Fruit fly (Drosophila melanogaster) whole organism, prepupa: ENCODE measurements around the gene RhoGAP100F.

Experiments
- Blimp-1 ChIP-seq: fragments of 200-800 bp; sonication (Bioruptor generic); optimal IDR thresholded peaks from 3 replicates; lab custom pipeline; 2017; ENCODE audit warnings: missing biosample characterization, missing genetic modification characterization, mild to moderate bottlenecking, moderate library complexity, missing genetic modification reagents
- CG10669 ChIP-seq: fragments of 200-800 bp; sonication (Bioruptor generic); optimal IDR thresholded peaks from 3 replicates; lab custom pipeline; 2018; ENCODE audit warnings: missing biosample characterization, mild to moderate bottlenecking, missing genetic modification characterization, moderate library complexity
- CG11294 ChIP-seq: fragments of 200-800 bp; sonication (Bioruptor generic); IDR thresholded peaks from 2 replicates; pipeline ENCODE4 v1.3.6; 2022; ENCODE audit warnings: missing biosample characterization, missing genetic modification characterization
- CG11762 ChIP-seq: fragments of 200-800 bp; sonication (Bioruptor generic); optimal IDR thresholded peaks from 3 replicates; lab custom pipeline; 2016; ENCODE audit warnings: missing biosample characterization, missing genetic modification characterization; ENCODE audit not compliant: insufficient read depth
- CG11902 ChIP-seq: fragments of 200-800 bp; sonication (Bioruptor generic); optimal IDR thresholded peaks from 3 replicates; lab custom pipeline; 2016; ENCODE audit warnings: missing biosample characterization, missing genetic modification characterization
- CG15336 ChIP-seq: fragments of 200-800 bp; sonication (Bioruptor generic); IDR thresholded peaks from 2 replicates; pipeline ENCODE4 v1.3.6; 2022; ENCODE audit warnings: missing biosample characterization, missing genetic modification characterization
- CG16779 ChIP-seq: fragments of 200-800 bp; sonication (Bioruptor generic); optimal IDR thresholded peaks from 3 replicates; lab custom pipeline; 2017; ENCODE audit warnings: missing biosample characterization, mild to moderate bottlenecking, missing genetic modification characterization
- CG3032 ChIP-seq: fragments of 200-800 bp; optimal IDR thresholded peaks from 2 replicates; lab custom pipeline; 2019; ENCODE audit warnings: missing biosample characterization, mild to moderate bottlenecking, missing genetic modification characterization, moderate library complexity
- CG31627 ChIP-seq: fragments of 200-800 bp; sonication (Bioruptor generic); optimal IDR thresholded peaks from 3 replicates; lab custom pipeline; 2016; ENCODE audit warnings: missing biosample characterization, missing genetic modification characterization
- CG32006 ChIP-seq: fragments of 200-800 bp; sonication (Bioruptor generic); optimal IDR thresholded peaks from 3 replicates; lab custom pipeline; 2017; ENCODE audit warnings: missing biosample characterization, mild to moderate bottlenecking, missing genetic modification characterization
- CG34406 ChIP-seq: fragments of 200-800 bp; sonication (Bioruptor generic); optimal IDR thresholded peaks from 3 replicates; lab custom pipeline; 2016; ENCODE audit warnings: missing biosample characterization, missing genetic modification characterization
- CG3919 ChIP-seq: fragments of 200-800 bp; sonication (Bioruptor generic); optimal IDR thresholded peaks from 3 replicates; lab custom pipeline; 2016; ENCODE audit warnings: missing biosample characterization, missing genetic modification characterization
- CG4318 ChIP-seq: fragments of 200-800 bp; sonication (Bioruptor generic); optimal IDR thresholded peaks from 3 replicates; lab custom pipeline; 2017; ENCODE audit warnings: missing biosample characterization, mild to moderate bottlenecking, missing genetic modification characterization
- CG6163 ChIP-seq: fragments of 200-800 bp; sonication (Bioruptor generic); IDR thresholded peaks from 3 replicates; pipeline ENCODE4 v1.3.6; 2022; ENCODE audit warnings: missing biosample characterization, missing genetic modification characterization
- CG6276 ChIP-seq: fragments of 200-800 bp; sonication (Bioruptor generic); optimal IDR thresholded peaks from 2 replicates; lab custom pipeline; 2017; ENCODE audit warnings: missing biosample characterization, mild to moderate bottlenecking, missing genetic modification characterization
- CG6792 ChIP-seq: fragments of 200-800 bp; sonication (Bioruptor generic); optimal IDR thresholded peaks from 3 replicates; lab custom pipeline; 2016; ENCODE audit warnings: missing biosample characterization, missing genetic modification characterization
- CG6808 ChIP-seq: fragments of 200-800 bp; sonication (Bioruptor generic); optimal IDR thresholded peaks from 3 replicates; lab custom pipeline; 2017; ENCODE audit warnings: missing biosample characterization, missing genetic modification characterization, mild to moderate bottlenecking, moderate library complexity, missing genetic modification reagents
- CG6854 ChIP-seq: fragments of 200-800 bp; sonication (Bioruptor generic); optimal IDR thresholded peaks from 2 replicates; lab custom pipeline; 2017; ENCODE audit warnings: missing biosample characterization, mild to moderate bottlenecking, missing genetic modification characterization
- CG7368 ChIP-seq: fragments of 200-800 bp; sonication (Bioruptor generic); optimal IDR thresholded peaks from 3 replicates; lab custom pipeline; 2016; ENCODE audit warnings: missing biosample characterization, missing genetic modification characterization
- CG8119 ChIP-seq: fragments of 200-800 bp; sonication (Bioruptor generic); IDR thresholded peaks from 3 replicates; pipeline ENCODE4 v1.3.6; 2022; ENCODE audit warnings: missing biosample characterization, missing genetic modification characterization
- CG8632 ChIP-seq: fragments of 200-800 bp; sonication (Bioruptor generic); optimal IDR thresholded peaks from 3 replicates; lab custom pipeline; 2016; ENCODE audit warnings: missing biosample characterization, missing genetic modification characterization
- Eip75B ChIP-seq: fragments of 200-800 bp; sonication (Bioruptor generic); optimal IDR thresholded peaks from 3 replicates; lab custom pipeline; 2016; ENCODE audit warnings: missing biosample characterization, missing genetic modification characterization
- Eip78C ChIP-seq: fragments of 200-800 bp; sonication (Bioruptor generic); peaks from one replicate; lab custom pipeline; 2016; ENCODE audit warnings: missing biosample characterization, missing genetic modification characterization
- Eip93F ChIP-seq: fragments of 200-800 bp; sonication (Bioruptor generic); optimal IDR thresholded peaks from 2 replicates; lab custom pipeline; 2016; ENCODE audit warnings: missing biosample characterization, mild to moderate bottlenecking, missing genetic modification characterization
- Ets21C ChIP-seq: fragments of 200-800 bp; sonication (Bioruptor generic); optimal IDR thresholded peaks from 3 replicates; lab custom pipeline; 2016; ENCODE audit warnings: missing biosample characterization, missing genetic modification characterization
- Ets96B ChIP-seq: fragments of 200-800 bp; optimal IDR thresholded peaks from 2 replicates; lab custom pipeline; 2019; ENCODE audit warnings: missing biosample characterization, mild to moderate bottlenecking, missing genetic modification characterization, moderate library complexity
- Hr38 ChIP-seq: sonication (Bioruptor generic); optimal IDR thresholded peaks from 2 replicates; lab custom pipeline; 2016; ENCODE audit warnings: missing biosample characterization, missing genetic modification characterization
- Hr39 ChIP-seq: fragments of 200-800 bp; sonication (Bioruptor generic); optimal IDR thresholded peaks from 2 replicates; lab custom pipeline; 2016; ENCODE audit warnings: missing biosample characterization, missing genetic modification characterization
- Hr4 ChIP-seq: fragments of 200-800 bp; sonication (Bioruptor generic); optimal IDR thresholded peaks from 3 replicates; lab custom pipeline; 2016; ENCODE audit warnings: missing biosample characterization, missing genetic modification characterization
- Lpt ChIP-seq: fragments of 200-800 bp; sonication (Bioruptor generic); optimal IDR thresholded peaks from 3 replicates; lab custom pipeline; 2016; ENCODE audit warnings: missing biosample characterization, missing genetic modification characterization
- Met ChIP-seq: fragments of 200-800 bp; sonication (Bioruptor generic); optimal IDR thresholded peaks from 3 replicates; lab custom pipeline; 2016; ENCODE audit warnings: missing biosample characterization, missing genetic modification characterization
- OdsH ChIP-seq: fragments of 200-800 bp; sonication (Bioruptor generic); optimal IDR thresholded peaks from 3 replicates; lab custom pipeline; 2016; ENCODE audit warnings: missing biosample characterization, missing genetic modification characterization
- Smox ChIP-seq: fragments of 200-800 bp; sonication (Bioruptor generic); optimal IDR thresholded peaks from 3 replicates; lab custom pipeline; 2016; ENCODE audit warnings: missing biosample characterization, missing genetic modification characterization
- Sox14 ChIP-seq: fragments of 200-800 bp; sonication (Bioruptor generic); optimal IDR thresholded peaks from 3 replicates; lab custom pipeline; 2016; ENCODE audit warnings: missing biosample characterization, missing genetic modification characterization
- Sox15 ChIP-seq: fragments of 200-800 bp; sonication (Bioruptor generic); optimal IDR thresholded peaks from 3 replicates; lab custom pipeline; 2016; ENCODE audit warnings: missing biosample characterization, missing genetic modification characterization
- achi ChIP-seq: fragments of 200-800 bp; sonication (Bioruptor generic); optimal IDR thresholded peaks from 3 replicates; lab custom pipeline; 2016; ENCODE audit warnings: missing biosample characterization, missing genetic modification characterization
- acj6 ChIP-seq: fragments of 200-800 bp; sonication (Bioruptor generic); optimal IDR thresholded peaks from 3 replicates; lab custom pipeline; 2016; ENCODE audit warnings: missing biosample characterization, missing genetic modification characterization
- cyc ChIP-seq: fragments of 200-800 bp; sonication (Bioruptor generic); optimal IDR thresholded peaks from 3 replicates; lab custom pipeline; 2016; ENCODE audit warnings: missing biosample characterization, missing genetic modification characterization
- dac ChIP-seq: fragments of 200-800 bp; sonication (Bioruptor generic); optimal IDR thresholded peaks from 2 replicates; lab custom pipeline; 2017; ENCODE audit warnings: missing biosample characterization, mild to moderate bottlenecking, missing genetic modification characterization
- eg ChIP-seq: fragments of 200-800 bp; sonication (Bioruptor generic); IDR thresholded peaks from 3 replicates; pipeline ENCODE4 v1.3.6; 2022; ENCODE audit warnings: missing biosample characterization, missing genetic modification characterization
- esn ChIP-seq: fragments of 200-800 bp; sonication (Bioruptor generic); optimal IDR thresholded peaks from 2 replicates; lab custom pipeline; 2016; ENCODE audit warnings: missing biosample characterization, mild to moderate bottlenecking, missing genetic modification characterization, moderate library complexity
- fd59A ChIP-seq: fragments of 200-800 bp; sonication (Bioruptor generic); optimal IDR thresholded peaks from 2 replicates; lab custom pipeline; 2017; ENCODE audit warnings: missing biosample characterization, mild to moderate bottlenecking, missing genetic modification characterization, missing genetic modification reagents
- fd85E ChIP-seq: fragments of 200-800 bp; sonication (Bioruptor generic); optimal IDR thresholded peaks from 3 replicates; lab custom pipeline; 2016; ENCODE audit warnings: missing biosample characterization, missing genetic modification characterization
- fkh ChIP-seq: fragments of 200-800 bp; sonication (Bioruptor generic); optimal IDR thresholded peaks from 3 replicates; lab custom pipeline; 2017; ENCODE audit warnings: missing biosample characterization, mild to moderate bottlenecking, missing genetic modification characterization, moderate library complexity
- lz ChIP-seq: fragments of 200-800 bp; sonication (Bioruptor generic); optimal IDR thresholded peaks from 3 replicates; lab custom pipeline; 2016; ENCODE audit warnings: missing biosample characterization, missing genetic modification characterization
- net ChIP-seq: fragments of 200-800 bp; sonication (Bioruptor generic); optimal IDR thresholded peaks from 3 replicates; lab custom pipeline; 2016; ENCODE audit warnings: missing biosample characterization, missing genetic modification characterization
- pdm3 ChIP-seq: fragments of 200-800 bp; sonication (Bioruptor generic); optimal IDR thresholded peaks from 3 replicates; lab custom pipeline; 2016; ENCODE audit warnings: missing biosample characterization, missing genetic modification characterization
- salr ChIP-seq, 2 experiments: fragments of 200-800 bp; sonication (Bioruptor generic); optimal IDR thresholded peaks; 3 replicates each; lab custom pipeline; 2016 to 2018; ENCODE audit warnings: missing biosample characterization in 2 of 2, missing genetic modification characterization in 2 of 2, mild to moderate bottlenecking in 1 of 2
- spab ChIP-seq: fragments of 200-800 bp; sonication (Bioruptor generic); optimal IDR thresholded peaks from 2 replicates; lab custom pipeline; 2017; ENCODE audit warnings: missing biosample characterization, mild to moderate bottlenecking, missing genetic modification characterization, missing genetic modification reagents
- svp ChIP-seq: fragments of 200-800 bp; sonication (Bioruptor generic); peaks from one replicate; lab custom pipeline; 2016; ENCODE audit warnings: missing biosample characterization, missing genetic modification characterization
- topi ChIP-seq: fragments of 200-800 bp; sonication (Bioruptor generic); optimal IDR thresholded peaks from 3 replicates; lab custom pipeline; 2016; ENCODE audit warnings: missing biosample characterization, missing genetic modification characterization
- vri ChIP-seq: fragments of 200-800 bp; sonication (Bioruptor generic); optimal IDR thresholded peaks from 3 replicates; lab custom pipeline; 2016; ENCODE audit warnings: missing biosample characterization, mild to moderate bottlenecking, missing genetic modification characterization

RhoGAP100F gene

DNA sequence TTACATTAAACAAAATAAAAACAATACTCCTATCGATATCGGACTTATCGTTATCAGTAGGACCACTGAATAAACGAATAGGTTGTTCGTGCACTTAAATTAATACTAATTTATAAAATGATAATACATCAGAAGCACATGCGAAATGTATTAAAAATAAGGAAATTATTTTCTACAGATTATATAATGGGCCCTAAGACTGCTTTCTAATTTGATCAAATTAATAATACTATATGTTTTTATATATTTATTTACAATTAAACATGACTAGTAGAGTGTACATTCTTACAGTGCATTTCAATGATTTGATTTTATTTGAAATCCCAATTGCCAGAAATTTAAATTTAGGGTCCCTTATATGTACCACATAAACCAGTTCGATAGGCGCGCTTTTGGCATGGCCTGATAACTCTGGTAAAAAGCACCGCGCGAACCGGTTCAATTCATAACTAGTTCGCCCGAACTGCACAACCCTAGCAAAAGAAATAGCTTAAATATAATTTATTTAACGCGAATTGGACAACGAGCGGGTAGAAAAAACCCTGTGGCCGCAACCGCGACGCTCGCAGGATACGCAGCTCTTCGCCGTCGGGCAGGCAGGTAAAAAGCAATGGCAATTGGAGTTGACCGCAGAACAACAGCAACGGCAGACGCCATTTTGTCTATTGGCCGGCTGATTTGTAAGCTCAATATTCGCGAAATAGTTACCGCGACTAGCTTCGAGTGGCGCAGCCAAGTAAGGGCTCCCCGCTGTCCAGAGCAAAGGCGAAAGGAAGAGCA lies 35.6 kb upstream of the RhoGAP100F start, which contains the start of the genes CG2126 and faf:
CG2126 (minus strand) TSS at position 70 of the 780 bp plus-strand sequence.
faf (plus strand) TSS at position 438 of the 780 bp plus-strand sequence.
- TF ChIP-seq Blimp-1 (GFP tag; lab: Kevin White, UChicago) = peak; percentile 42
- TF ChIP-seq Eip78C (GFP tag; lab: Kevin White, UChicago) = no peak
- TF ChIP-seq Sox15 (GFP tag; lab: Kevin White, UChicago) = peak; percentile 55
- TF ChIP-seq spab = no peak
- no peak for TF ChIP-seq Smox (GFP tag; lab: Kevin White, UChicago)
- TF ChIP-seq CG32006 (GFP tag; lab: Kevin White, UChicago) = no peak
- TF ChIP-seq dac (GFP tag; lab: Kevin White, UChicago) = no peak
- peak; percentile 66 for TF ChIP-seq Ets96B (tag; lab: Kevin White, UChicago)
- TF ChIP-seq acj6 (GFP tag; lab: Kevin White, UChicago) = peak; percentile 68
- TF ChIP-seq Lpt (GFP tag; lab: Kevin White, UChicago) = peak; percentile 42
- TF ChIP-seq fd59A (GFP tag; lab: Kevin White, UChicago) = no peak
- peak; percentile 34; the same call in 1 of the 2 replicates for TF ChIP-seq CG11294
- TF ChIP-seq OdsH (GFP tag; lab: Kevin White, UChicago) = no peak
- TF ChIP-seq CG34406 = peak; percentile 56
- peak; percentile 39 for TF ChIP-seq CG11762 (GFP tag; lab: Kevin White, UChicago)
- no peak for TF ChIP-seq achi (GFP tag; lab: Kevin White, UChicago)
- TF ChIP-seq CG11902 (GFP tag; lab: Kevin White, UChicago) = no peak
- peak; percentile 64 for TF ChIP-seq net (GFP tag; lab: Kevin White, UChicago)
- no peak for TF ChIP-seq CG16779 (tag; lab: Kevin White, UChicago)
- TF ChIP-seq CG15336 (GFP tag; lab: Robert Waterston, UW) = peak; percentile 58
- TF ChIP-seq esn (GFP tag; lab: Kevin White, UChicago) = peak; percentile 68
- TF ChIP-seq svp (GFP tag; lab: Kevin White, UChicago) = no peak
- TF ChIP-seq Sox14 (GFP tag; lab: Kevin White, UChicago) = peak; percentile 44
- peak; percentile 5 for TF ChIP-seq vri (GFP tag; lab: Kevin White, UChicago)
- no peak for TF ChIP-seq fkh
- TF ChIP-seq CG8632 (GFP tag; lab: Kevin White, UChicago) = peak; percentile 70
- TF ChIP-seq Ets21C = no peak
- TF ChIP-seq CG6854 = no peak
- no peak for TF ChIP-seq salr (GFP tag; optimal IDR thresholded peaks at IDR 0.05; lab: Kevin White, UChicago)
- TF ChIP-seq CG3919 (GFP tag; lab: Kevin White, UChicago) = no peak
- TF ChIP-seq CG7368 (GFP tag; lab: Kevin White, UChicago) = no peak
- no peak for TF ChIP-seq cyc (GFP tag; lab: Kevin White, UChicago)
- TF ChIP-seq CG6808 = no peak
- no peak for TF ChIP-seq pdm3 (GFP tag; lab: Kevin White, UChicago)
- peak; percentile 39 for TF ChIP-seq Eip93F
- no peak for TF ChIP-seq Hr38 (GFP tag; lab: Kevin White, UChicago)
- peak; percentile 72; the same call in 1 of the 3 replicates for TF ChIP-seq CG8119 (GFP tag; lab: Robert Waterston, UW)
- no peak for TF ChIP-seq Hr39
- no peak for TF ChIP-seq CG31627 (GFP tag; lab: Kevin White, UChicago)
- no peak for TF ChIP-seq Eip75B
- peak; percentile 75 for TF ChIP-seq eg
- TF ChIP-seq lz (GFP tag; lab: Kevin White, UChicago) = peak; percentile 60
- TF ChIP-seq Met = no peak
- peak; percentile 53 for TF ChIP-seq CG6792 (GFP tag; lab: Kevin White, UChicago)
- TF ChIP-seq CG10669 (GFP tag; lab: Kevin White, UChicago) = no peak
- TF ChIP-seq CG6163 (GFP tag; lab: Robert Waterston, UW) = peak; percentile 64; the same call in 2 of the 3 replicates
- TF ChIP-seq CG4318 = no peak
- TF ChIP-seq fd85E (GFP tag; lab: Kevin White, UChicago) = no peak
- no peak for TF ChIP-seq Hr4 (GFP tag; lab: Kevin White, UChicago)
- TF ChIP-seq CG6276 (GFP tag; lab: Kevin White, UChicago) = no peak
- peak; percentile 72 for TF ChIP-seq CG3032 (tag; lab: Kevin White, UChicago)
- TF ChIP-seq topi = no peak
